Fruit fly (Drosophila melanogaster) whole organism: ENCODE measurements around the gene CG46280.

ENCODE experiments used
- Dll ChIP-seq: fragments of >200 bp; optimal IDR thresholded peaks from 2 replicates; lab custom pipeline; 2017
- usp ChIP-seq: fragments of >200 bp; optimal IDR thresholded peaks from 2 replicates; lab custom pipeline; 2017; ENCODE audit warnings: missing biosample characterization, missing genetic modification characterization, mixed read lengths

DNA sequence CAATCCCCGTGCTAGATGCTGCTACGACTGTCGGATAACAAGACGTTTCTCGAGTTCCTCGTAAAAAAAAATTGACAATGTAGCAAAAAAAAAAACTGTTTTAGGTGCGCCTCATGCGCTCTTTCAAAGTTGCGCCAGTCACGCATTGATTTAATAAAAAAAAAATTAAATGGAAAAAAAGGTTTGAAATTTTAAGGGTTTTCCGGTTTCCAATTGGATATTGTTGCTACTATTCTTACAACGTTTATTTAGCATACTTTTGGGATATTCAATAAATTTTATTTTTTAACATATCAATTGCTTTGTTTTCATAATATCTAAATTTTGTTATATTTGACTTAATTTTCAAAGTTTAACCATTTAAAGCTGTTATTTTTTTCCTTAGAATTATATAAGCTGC lies 26.1 kb upstream of the CG46280 start:
- no peak for TF ChIP-seq Dll (lab: Kevin White, UChicago)
- TF ChIP-seq usp (GFP tag; lab: Kevin White, UChicago): no peak
